Worm (Caenorhabditis elegans) whole organism, young adult: Measurements from ENCODE around the gene pho-13.
A peak's percentile ranks its signal among the peaks of the same experiment; 100 is the strongest.

Source experiments
- B0035.1 ChIP-seq: sonication (generic microtip); optimal IDR thresholded peaks from 2 replicates; lab custom pipeline; 2016; ENCODE audit warnings: missing genetic modification characterization, mild to moderate bottlenecking, missing compliant biosample characterization, missing genotype, missing genetic modification reagents
- C17E4.6 ChIP-seq: fragments of 200-800 bp; sonication (Bioruptor generic); IDR thresholded peaks from 2 replicates; pipeline ENCODE4 v1.3.6; 2022; ENCODE audit warnings: missing genetic modification reagents, missing genetic modification characterization, missing compliant biosample characterization
- D2030.7 ChIP-seq: fragments of 200-800 bp; sonication (Bioruptor generic); IDR thresholded peaks from 2 replicates; pipeline ENCODE4 v1.3.6; 2022; ENCODE audit warnings: missing genetic modification reagents, missing genetic modification characterization, missing compliant biosample characterization
- F10E7.11 ChIP-seq: sonication (generic microtip); optimal IDR thresholded peaks from 2 replicates; lab custom pipeline; 2017; ENCODE audit warnings: mild to moderate bottlenecking, missing genetic modification characterization, moderate library complexity, missing compliant biosample characterization
- F22D6.2 ChIP-seq: sonication (generic microtip); optimal IDR thresholded peaks from 2 replicates; lab custom pipeline; 2016; ENCODE audit warnings: mild to moderate bottlenecking, missing genetic modification characterization, missing compliant biosample characterization
- F23B12.7 ChIP-seq: sonication (generic microtip); optimal IDR thresholded peaks from 2 replicates; lab custom pipeline; 2017; ENCODE audit warnings: missing genetic modification characterization, mild to moderate bottlenecking, missing compliant biosample characterization, antibody characterized with exemption, moderate library complexity; ENCODE audit not compliant: insufficient read depth
- F49E8.2 ChIP-seq: sonication (generic microtip); optimal IDR thresholded peaks from 3 replicates; lab custom pipeline; 2017; ENCODE audit warnings: missing genetic modification characterization, mild to moderate bottlenecking, missing compliant biosample characterization, antibody characterized with exemption, moderate library complexity; ENCODE audit not compliant: insufficient read depth
- F57A8.1 ChIP-seq: fragments of 200-800 bp; sonication (Bioruptor generic); optimal IDR thresholded peaks from 2 replicates; lab custom pipeline; 2018; ENCODE audit warnings: mild to moderate bottlenecking, missing genetic modification characterization, moderate library complexity, missing compliant biosample characterization
- K12H6.12 ChIP-seq: fragments of 200-800 bp; sonication (Bioruptor generic); optimal IDR thresholded peaks from 2 replicates; lab custom pipeline; 2018; ENCODE audit warnings: mild to moderate bottlenecking, missing genetic modification characterization, missing compliant biosample characterization
- T26A5.8 ChIP-seq: sonication (generic microtip); optimal IDR thresholded peaks from 2 replicates; lab custom pipeline; 2016; ENCODE audit warnings: missing genetic modification characterization, missing compliant biosample characterization
- Y79H2A.3 ChIP-seq: fragments of 200-800 bp; sonication (Bioruptor generic); conservative IDR thresholded peaks from 2 replicates; pipeline ENCODE4 v1.3.6; 2022; ENCODE audit warnings: missing genetic modification reagents, missing genetic modification characterization, missing compliant biosample characterization
- Y95B8A.8 ChIP-seq: fragments of 200-800 bp; sonication (Bioruptor generic); IDR thresholded peaks from 2 replicates; pipeline ENCODE4 v1.3.6; 2022; ENCODE audit warnings: missing genetic modification reagents, missing genetic modification characterization, missing compliant biosample characterization
- ama-1 ChIP-seq, 3 experiments: fragments of 150-350 bp in 1 of 3; sonication (generic microtip) in 2 of 3; optimal IDR thresholded peaks; 2 replicates each; lab custom pipeline; 2014 to 2018; ENCODE audit warnings: missing biosample characterization in 2 of 3, missing genetic modification characterization in 2 of 3, missing genetic modification reagents in 2 of 3
- athp-1 ChIP-seq: sonication (generic microtip); optimal IDR thresholded peaks from 2 replicates; lab custom pipeline; 2017; ENCODE audit warnings: mild to moderate bottlenecking, missing genetic modification characterization, missing compliant biosample characterization
- bed-1 ChIP-seq: fragments of 200-800 bp; sonication (Bioruptor generic); IDR thresholded peaks from 2 replicates; pipeline ENCODE4 v1.3.6; 2022; ENCODE audit warnings: missing genetic modification reagents, missing genetic modification characterization, missing compliant biosample characterization
- cebp-1 ChIP-seq, 2 experiments: fragments of 200-800 bp in 1 of 2; sonication (Bioruptor generic) in 1 of 2; sonication (generic microtip) in 1 of 2; IDR thresholded peaks in 1 of 2; optimal IDR thresholded peaks in 1 of 2; 2 replicates each; pipeline versions ENCODE4 v1.3.6 to Lab custom; 2017 to 2022; ENCODE audit warnings: missing compliant biosample characterization in 2 of 2, missing genetic modification characterization in 2 of 2, mild to moderate bottlenecking in 1 of 2, missing genetic modification reagents in 1 of 2, moderate library complexity in 1 of 2
- cebp-2 ChIP-seq: fragments of 200-800 bp; sonication (Bioruptor generic); IDR thresholded peaks from 2 replicates; pipeline ENCODE4 v1.3.6; 2022; ENCODE audit warnings: missing genetic modification characterization, missing compliant biosample characterization
- ceh-27 ChIP-seq: fragments of 200-800 bp; sonication (Bioruptor generic); optimal IDR thresholded peaks from 2 replicates; lab custom pipeline; 2018; ENCODE audit warnings: mild to moderate bottlenecking, missing genetic modification characterization, moderate library complexity, missing compliant biosample characterization
- ceh-58 ChIP-seq: fragments of 200-800 bp; sonication (Bioruptor generic); IDR thresholded peaks from 2 replicates; pipeline ENCODE4 v1.3.6; 2022; ENCODE audit warnings: missing genetic modification characterization, missing compliant biosample characterization
- ceh-79 ChIP-seq: sonication (generic microtip); optimal IDR thresholded peaks from 2 replicates; lab custom pipeline; 2017; ENCODE audit warnings: mild to moderate bottlenecking, missing genetic modification characterization, missing compliant biosample characterization
- dpl-1 ChIP-seq: fragments of 150-350 bp; optimal IDR thresholded peaks from 2 replicates; lab custom pipeline; 2014; ENCODE audit warnings: missing biosample characterization, missing genetic modification reagents, missing genetic modification characterization
- fkh-3 ChIP-seq: sonication (generic microtip); optimal IDR thresholded peaks from 2 replicates; lab custom pipeline; 2016; ENCODE audit warnings: mild to moderate bottlenecking, missing genetic modification characterization, missing compliant biosample characterization
- gei-17 ChIP-seq: fragments of 200-800 bp; sonication (Bioruptor generic); optimal IDR thresholded peaks from 2 replicates; lab custom pipeline; 2018; ENCODE audit warnings: mild to moderate bottlenecking, missing genetic modification characterization, missing compliant biosample characterization
- hmg-1.2 ChIP-seq: fragments of 200-800 bp; sonication (Bioruptor generic); IDR thresholded peaks from 2 replicates; pipeline ENCODE4 v1.3.6; 2022; ENCODE audit warnings: missing genetic modification reagents, missing genetic modification characterization, missing compliant biosample characterization
- hmg-20 ChIP-seq: fragments of 200-800 bp; sonication (Bioruptor generic); IDR thresholded peaks from 2 replicates; pipeline ENCODE4 v1.3.6; 2022; ENCODE audit warnings: missing genetic modification reagents, missing genetic modification characterization, missing compliant biosample characterization
- let-526 ChIP-seq: fragments of 200-800 bp; sonication (Bioruptor generic); IDR thresholded peaks from 2 replicates; pipeline ENCODE4 v1.3.6; 2022; ENCODE audit warnings: missing genetic modification reagents, missing genetic modification characterization, missing compliant biosample characterization
- lsl-1 ChIP-seq: fragments of 200-800 bp; sonication (Bioruptor generic); optimal IDR thresholded peaks from 2 replicates; lab custom pipeline; 2018; ENCODE audit warnings: mild to moderate bottlenecking, missing genetic modification characterization, moderate library complexity, missing compliant biosample characterization
- madf-10 ChIP-seq: sonication (generic microtip); optimal IDR thresholded peaks from 2 replicates; lab custom pipeline; 2016; ENCODE audit warnings: mild to moderate bottlenecking, missing genetic modification characterization, missing compliant biosample characterization
- madf-3 ChIP-seq: fragments of 200-800 bp; sonication (Bioruptor generic); IDR thresholded peaks from 2 replicates; pipeline ENCODE4 v1.3.6; 2022; ENCODE audit warnings: missing genetic modification reagents, missing genetic modification characterization, missing compliant biosample characterization
- nfya-2 ChIP-seq: fragments of 200-800 bp; sonication (Bioruptor generic); IDR thresholded peaks from 2 replicates; pipeline ENCODE4 v1.3.6; 2022; ENCODE audit warnings: missing genetic modification reagents, missing genetic modification characterization, missing compliant biosample characterization
- pha-4 ChIP-seq: fragments of 150-350 bp; sonication (generic microtip); optimal IDR thresholded peaks from 2 replicates; lab custom pipeline; 2014; ENCODE audit warnings: missing biosample characterization, missing genetic modification reagents, missing genetic modification characterization
- sea-2 ChIP-seq: fragments of 200-800 bp; sonication (Bioruptor generic); IDR thresholded peaks from 2 replicates; pipeline ENCODE4 v1.3.6; 2022; ENCODE audit warnings: missing genetic modification characterization, missing compliant biosample characterization
- snpc-3.4 ChIP-seq: sonication (generic microtip); optimal IDR thresholded peaks from 2 replicates; lab custom pipeline; 2017; ENCODE audit warnings: missing genetic modification characterization, mild to moderate bottlenecking, missing compliant biosample characterization, antibody characterized with exemption, moderate library complexity, missing genotype, missing genetic modification reagents
- snpc-4 ChIP-seq, 5 experiments: fragments of 150-350 bp in 1 of 5; sonication (generic microtip) in 4 of 5; optimal IDR thresholded peaks; 2 replicates each; lab custom pipeline; 2014 to 2018; ENCODE audit warnings: missing genetic modification characterization in 5 of 5, missing biosample characterization in 3 of 5, antibody characterized with exemption in 2 of 5, mild to moderate bottlenecking in 2 of 5, missing compliant biosample characterization in 2 of 5, missing genotype in 2 of 5, moderate library complexity in 2 of 5, missing genetic modification reagents in 1 of 5
- somi-1 ChIP-seq: fragments of 200-800 bp; sonication (Bioruptor generic); optimal IDR thresholded peaks from 2 replicates; lab custom pipeline; 2018; ENCODE audit warnings: mild to moderate bottlenecking, missing genetic modification characterization, missing compliant biosample characterization
- tbp1 ChIP-seq: fragments of 200-800 bp; sonication (Bioruptor generic); optimal IDR thresholded peaks from 2 replicates; lab custom pipeline; 2018; ENCODE audit warnings: mild to moderate bottlenecking, missing genetic modification characterization, missing compliant biosample characterization
- unc-130 ChIP-seq: sonication (generic microtip); optimal IDR thresholded peaks from 2 replicates; lab custom pipeline; 2016; ENCODE audit warnings: missing genetic modification reagents, missing genetic modification characterization, missing compliant biosample characterization
- unc-62 ChIP-seq: fragments of 150-350 bp; optimal IDR thresholded peaks from 2 replicates; lab custom pipeline; 2014; ENCODE audit warnings: missing biosample characterization, missing genetic modification reagents, missing genetic modification characterization
- zfh-2 ChIP-seq: fragments of 200-800 bp; sonication (Bioruptor generic); conservative IDR thresholded peaks from 2 replicates; pipeline ENCODE4 v1.3.6; 2022; ENCODE audit warnings: missing genetic modification reagents, missing genetic modification characterization, missing compliant biosample characterization
- ztf-26 ChIP-seq: sonication (generic microtip); optimal IDR thresholded peaks from 2 replicates; lab custom pipeline; 2017; ENCODE audit warnings: missing genetic modification characterization, missing compliant biosample characterization
- ztf-3 ChIP-seq: fragments of 200-800 bp; sonication (Bioruptor generic); optimal IDR thresholded peaks from 2 replicates; lab custom pipeline; 2018; ENCODE audit warnings: mild to moderate bottlenecking, missing genetic modification characterization, missing compliant biosample characterization

pho-13 gene

ce11 chrII:8808482-8808881, 1.7 kb upstream of the pho-13 start, which contains the start of gene F07H5.10:
Gene F07H5.10, minus strand, starts transcription at chrII:8808582.
- TF ChIP-seq ama-1 (optimal IDR thresholded peaks at IDR 0.05; lab: Kevin White, UChicago) (no peak), ama-1 (GFP tag; optimal IDR thresholded peaks at IDR 0.05; lab: Kevin White, UChicago) (no peak), ceh-79 (tag; lab: Kevin White, UChicago) (no peak), nfya-2 (GFP tag; lab: Robert Waterston, UW) (no peak), madf-10 (tag; lab: Kevin White, UChicago) (no peak), hmg-1.2 (no peak), unc-130 (GFP tag; lab: Kevin White, UChicago) (no peak), cebp-1 (GFP tag; IDR thresholded peaks at IDR 0.05; lab: Robert Waterston, UW) (no peak), cebp-1 (tag; optimal IDR thresholded peaks at IDR 0.05; lab: Kevin White, UChicago) (no peak), Y79H2A.3 (GFP tag; lab: Robert Waterston, UW) (no peak), ztf-26 (tag; lab: Kevin White, UChicago) (no peak), let-526 (GFP tag; lab: Robert Waterston, UW) (no peak), pha-4 (no peak), gei-17 (GFP tag; lab: Kevin White, UChicago) (no peak), hmg-20 (no peak), F23B12.7 (tag; lab: Kevin White, UChicago) (no peak), zfh-2 (GFP tag; lab: Robert Waterston, UW) (no peak)

- TF ChIP-seq zfh-2 (GFP tag; lab: Robert Waterston, UW): 0 out of 2 replicates have a peak, but pooled peaks have one; percentile 17
- TF ChIP-seq fkh-3: no peak
- TF ChIP-seq K12H6.12 (tag; lab: Kevin White, UChicago): no peak
These were observed 6.0 kb downstream of the pho-13 start, which contains the start of gene appg-2 for ce11 chrII:8800830-8801229. Gene appg-2, plus strand, starts transcription at chrII:8801130.

- TF ChIP-seq tbp1 (GFP tag; lab: Kevin White, UChicago): no peak
- TF ChIP-seq cebp-2 (GFP tag; lab: Robert Waterston, UW): 0 out of 2 replicates have a peak, but pooled peaks have one; percentile 31
- TF ChIP-seq ztf-26 (tag; lab: Kevin White, UChicago): no peak
- TF ChIP-seq unc-62 (GFP tag; lab: Kevin White, UChicago): no peak
These were observed 7.1 kb downstream of the pho-13 start for ce11 chrII:8799725-8800124.

ce11 chrII:8796391-8796790, 10.4 kb downstream of the pho-13 start:
- TF ChIP-seq Y95B8A.8 (GFP tag; lab: Robert Waterston, UW): no peak
- peak; percentile 79 for TF ChIP-seq ceh-27 (GFP tag; lab: Kevin White, UChicago)
- no peak for TF ChIP-seq athp-1 (tag; lab: Kevin White, UChicago)
- TF ChIP-seq sea-2 (GFP tag; lab: Robert Waterston, UW): no peak
- TF ChIP-seq B0035.1 (tag; lab: Kevin White, UChicago): no peak
- TF ChIP-seq snpc-3.4 (tag; lab: Kevin White, UChicago): no peak
- TF ChIP-seq madf-10 (tag; lab: Kevin White, UChicago): peak; percentile 8
- TF ChIP-seq lsl-1 (GFP tag; lab: Kevin White, UChicago): no peak
- no peak for TF ChIP-seq bed-1 (GFP tag; lab: Robert Waterston, UW)
- no peak for TF ChIP-seq madf-3 (GFP tag; lab: Robert Waterston, UW)
- TF ChIP-seq T26A5.8 (tag; lab: Kevin White, UChicago): no peak
- no peak for TF ChIP-seq let-526 (GFP tag; lab: Robert Waterston, UW)
- TF ChIP-seq gei-17 (GFP tag; lab: Kevin White, UChicago): no peak
- TF ChIP-seq ceh-58 (GFP tag; lab: Robert Waterston, UW): no peak
- no peak for TF ChIP-seq dpl-1 (GFP tag; lab: Kevin White, UChicago)
- TF ChIP-seq F49E8.2 (tag; lab: Kevin White, UChicago): no peak
- no peak for TF ChIP-seq F22D6.2 (tag; lab: Kevin White, UChicago)
- TF ChIP-seq snpc-4 (GFP tag; optimal IDR thresholded peaks at IDR 0.05; lab: Kevin White, UChicago): no peak
- TF ChIP-seq snpc-4 (tag; optimal IDR thresholded peaks at IDR 0.05; lab: Kevin White, UChicago): no peak
- TF ChIP-seq F23B12.7 (tag; lab: Kevin White, UChicago): no peak
- no peak for TF ChIP-seq F10E7.11
- TF ChIP-seq C17E4.6 (GFP tag; lab: Robert Waterston, UW): no peak
- TF ChIP-seq D2030.7: no peak
- 0 out of 2 replicates have a peak, but pooled peaks have one; percentile 17 for TF ChIP-seq hmg-20
- no peak for TF ChIP-seq F57A8.1 (GFP tag; lab: Kevin White, UChicago)
- peak; percentile 63 for TF ChIP-seq somi-1
- no peak for TF ChIP-seq ztf-3
- TF ChIP-seq tbp1 (GFP tag; lab: Kevin White, UChicago): no peak
